Worm (Caenorhabditis elegans) whole organism, L4 larva: ENCODE results near the gene frm-8.

Source experiments
- R02D3.7 ChIP-seq: fragments of 150-350 bp; sonication (generic microtip); optimal IDR thresholded peaks from 3 replicates; lab custom pipeline; 2014; ENCODE audit warnings: missing biosample characterization, missing genetic modification characterization
- T20F7.1 ChIP-seq: fragments of 200-800 bp; sonication (Bioruptor generic); optimal IDR thresholded peaks from 2 replicates; lab custom pipeline; 2018; ENCODE audit warnings: mild to moderate bottlenecking, missing genetic modification characterization, missing compliant biosample characterization
- ama-1 ChIP-seq: fragments of 150-350 bp; optimal IDR thresholded peaks from 2 replicates; lab custom pipeline; 2014; ENCODE audit warnings: inconsistent platforms, mixed read lengths
- ceh-20 ChIP-seq: fragments of 200-800 bp; sonication (Bioruptor generic); IDR thresholded peaks from 2 replicates; pipeline ENCODE4 v1.3.6; 2022; ENCODE audit warnings: missing genetic modification reagents, missing genetic modification characterization, missing compliant biosample characterization
- hmg-1.1 ChIP-seq: fragments of 200-800 bp; sonication (Bioruptor generic); IDR thresholded peaks from 2 replicates; pipeline ENCODE4 v1.3.6; 2022; ENCODE audit warnings: missing genetic modification reagents, missing genetic modification characterization, missing compliant biosample characterization
- jun-1 ChIP-seq: fragments of 150-350 bp; optimal IDR thresholded peaks from 2 replicates; lab custom pipeline; 2014; ENCODE audit warnings: missing biosample characterization, missing genetic modification reagents, missing genetic modification characterization
- nhr-102 ChIP-seq: sonication (generic microtip); optimal IDR thresholded peaks from 2 replicates; lab custom pipeline; 2016; ENCODE audit warnings: mild to moderate bottlenecking, missing genetic modification characterization, moderate library complexity, missing compliant biosample characterization
- nhr-237 ChIP-seq: sonication (generic microtip); optimal IDR thresholded peaks from 2 replicates; lab custom pipeline; 2017; ENCODE audit warnings: missing biosample characterization, missing genetic modification characterization
- nhr-25 ChIP-seq: sonication (generic microtip); optimal IDR thresholded peaks from 2 replicates; lab custom pipeline; 2017; ENCODE audit warnings: missing genetic modification characterization, mild to moderate bottlenecking, missing compliant biosample characterization, antibody characterized with exemption, moderate library complexity, borderline replicate concordance; ENCODE audit not compliant: insufficient read depth
- pha-4 ChIP-seq, 2 experiments: fragments of 150-350 bp in 1 of 2; fragments of 200-800 bp in 1 of 2; sonication (Bioruptor generic) in 1 of 2; IDR thresholded peaks in 1 of 2; optimal IDR thresholded peaks in 1 of 2; 2 replicates each; pipeline versions ENCODE4 v1.3.6 to Lab custom; 2014 to 2022; ENCODE audit warnings: missing genetic modification characterization in 2 of 2, missing genetic modification reagents in 2 of 2, missing biosample characterization in 1 of 2, missing compliant biosample characterization in 1 of 2
- unc-39 ChIP-seq: sonication (generic microtip); optimal IDR thresholded peaks from 2 replicates; lab custom pipeline; 2017; ENCODE audit warnings: missing biosample characterization, missing genetic modification characterization
- unc-62 ChIP-seq, 3 experiments: fragments of 150-350 bp in 1 of 3; sonication (generic microtip); optimal IDR thresholded peaks in 2 of 3; peaks in 1 of 3; 1 replicate in 1 of 3; 2 replicates in 2 of 3; lab custom pipeline; 2014 to 2017; ENCODE audit warnings: missing biosample characterization in 3 of 3, missing genetic modification characterization in 3 of 3, missing genetic modification reagents in 3 of 3, missing genotype in 1 of 3
- zag-1 ChIP-seq: fragments of 150-350 bp; optimal IDR thresholded peaks from 2 replicates; lab custom pipeline; 2014; ENCODE audit warnings: missing biosample characterization, missing genetic modification characterization
- ztf-11 ChIP-seq: fragments of 150-350 bp; optimal IDR thresholded peaks from 2 replicates; lab custom pipeline; 2014; ENCODE audit warnings: missing biosample characterization, missing genetic modification characterization

DNA sequence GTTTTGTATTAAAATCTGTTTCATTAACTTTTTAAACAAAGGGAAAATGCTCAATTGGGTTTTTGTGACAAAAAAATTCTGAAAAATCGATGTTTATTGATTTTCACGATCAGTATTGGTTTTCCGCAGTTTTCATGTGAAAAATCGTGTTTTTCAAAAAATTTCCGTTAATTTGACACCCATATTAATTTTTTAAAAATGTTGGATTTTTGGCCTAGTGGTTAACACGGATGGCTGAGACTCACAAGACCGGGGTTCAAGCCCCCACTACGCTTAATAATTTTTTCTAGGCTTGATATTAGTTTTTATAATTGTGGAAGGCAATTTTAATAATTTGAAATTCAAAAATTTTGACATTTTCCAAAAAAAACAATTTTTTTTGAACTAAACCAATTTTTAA, 28.3 kb downstream of the frm-8 start:
- TF ChIP-seq unc-62 (GFP tag; optimal IDR thresholded peaks at IDR 0.05 in 1 of 2; lab: Kevin White, UChicago) (no peak), unc-62 (tag; optimal IDR thresholded peaks at IDR 0.05; lab: Kevin White, UChicago) (no peak), unc-39 (tag; lab: Kevin White, UChicago) (no peak), nhr-102 (no peak), nhr-25 (no peak), ztf-11 (tag; lab: Kevin White, UChicago) (no peak), ceh-20 (GFP tag; lab: Robert Waterston, UW) (no peak), hmg-1.1 (GFP tag; lab: Robert Waterston, UW) (no peak), pha-4 (GFP tag; IDR thresholded peaks at IDR 0.05; lab: Robert Waterston, UW) (no peak), pha-4 (tag; optimal IDR thresholded peaks at IDR 0.05; lab: Kevin White, UChicago) (no peak), T20F7.1 (no peak), R02D3.7 (tag; lab: Kevin White, UChicago) (no peak), jun-1 (tag; lab: Kevin White, UChicago) (no peak), nhr-237 (tag; lab: Kevin White, UChicago) (no peak), zag-1 (tag; lab: Kevin White, UChicago) (no peak), ama-1 (no peak)
